Worm (Caenorhabditis elegans): Measurements from ENCODE around the gene dgtr-1.

dgtr-1 gene

DNA sequence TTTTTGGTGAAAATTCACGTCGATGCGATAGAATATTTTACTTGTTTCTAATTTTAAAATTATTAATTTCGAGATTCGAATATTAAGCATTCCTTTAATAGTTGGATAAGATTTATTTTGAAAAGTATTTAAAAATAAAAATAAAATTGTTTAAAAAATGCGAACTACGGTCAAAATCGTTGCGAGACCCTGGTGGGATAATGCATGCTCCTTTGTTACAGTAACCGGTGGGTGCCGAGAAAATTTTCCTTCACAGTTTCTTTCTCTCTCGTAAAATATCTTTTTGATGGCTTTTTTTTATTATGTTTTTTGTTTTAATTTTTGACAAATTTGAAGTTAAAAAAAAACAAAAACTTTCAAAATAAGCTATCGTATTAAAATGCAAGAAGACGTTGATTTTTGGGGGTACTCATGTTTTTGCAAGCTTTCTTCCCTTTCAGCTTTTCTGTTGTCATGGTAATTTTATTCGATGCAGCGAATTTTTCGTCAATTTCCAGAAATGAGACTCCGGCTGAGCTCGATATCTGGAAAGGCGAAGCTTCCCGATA lies at the start of gene dgtr-1:
TSS of gene dgtr-1 (plus strand) at position 498 of the 548 bp plus-strand sequence.
- TF ChIP-seq T22C8.4 (GFP tag; IDR thresholded peaks at IDR 0.05) (no peak), cog-1 (tag; optimal IDR thresholded peaks at IDR 0.05) (no peak), ref-1 (GFP tag; conservative IDR thresholded peaks at IDR 0.05) (no peak), ztf-23 (GFP tag; IDR thresholded peaks at IDR 0.05) (no peak), flt-1 (GFP tag; IDR thresholded peaks at IDR 0.05) (no peak), tab-1 (GFP tag; IDR thresholded peaks at IDR 0.05) (no peak), med-1 (GFP tag; optimal IDR thresholded peaks at IDR 0.05; ENCODE audit: insufficient read depth) (no peak), ztf-29 (GFP tag; IDR thresholded peaks at IDR 0.05) (no peak), klf-2 (GFP tag; conservative IDR thresholded peaks at IDR 0.05) (no peak)

DNA sequence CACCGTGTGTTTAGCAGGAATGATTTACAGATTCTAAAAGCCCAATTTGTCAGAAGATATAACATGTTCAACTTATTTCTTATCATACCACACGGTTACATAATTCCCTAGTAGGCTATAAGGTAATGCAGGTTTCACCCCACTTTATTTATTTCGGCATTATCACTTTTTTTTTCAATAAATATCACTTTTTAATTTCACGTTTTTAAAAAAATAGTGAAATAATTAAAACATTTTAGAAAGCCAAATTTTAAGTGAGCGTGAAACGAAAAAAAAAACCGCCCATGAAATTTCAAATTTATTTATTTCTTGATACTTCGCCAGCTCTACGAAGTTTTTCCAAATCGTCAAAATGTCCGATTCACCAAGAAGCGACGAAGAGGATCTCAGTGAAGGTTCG lies 48.6 kb upstream of the dgtr-1 start, which contains the start of gene fbxa-196:
TSS of gene fbxa-196 (plus strand) at position 301 of the 400 bp plus-strand sequence.
- no peak for TF ChIP-seq cog-1 (tag; optimal IDR thresholded peaks at IDR 0.05)
- TF ChIP-seq T22C8.4 (GFP tag; IDR thresholded peaks at IDR 0.05) = no peak
- TF ChIP-seq flt-1 (GFP tag; IDR thresholded peaks at IDR 0.05) = no peak
- TF ChIP-seq ztf-23 (GFP tag; IDR thresholded peaks at IDR 0.05) = no peak
- TF ChIP-seq klf-2 (GFP tag; conservative IDR thresholded peaks at IDR 0.05) = no peak
- TF ChIP-seq med-1 (GFP tag; optimal IDR thresholded peaks at IDR 0.05; ENCODE audit: insufficient read depth) = no peak
- TF ChIP-seq ref-1 (GFP tag; conservative IDR thresholded peaks at IDR 0.05) = no peak
- TF ChIP-seq ztf-29 (GFP tag; IDR thresholded peaks at IDR 0.05) = no peak
- no peak for TF ChIP-seq tab-1 (GFP tag; IDR thresholded peaks at IDR 0.05)

DNA sequence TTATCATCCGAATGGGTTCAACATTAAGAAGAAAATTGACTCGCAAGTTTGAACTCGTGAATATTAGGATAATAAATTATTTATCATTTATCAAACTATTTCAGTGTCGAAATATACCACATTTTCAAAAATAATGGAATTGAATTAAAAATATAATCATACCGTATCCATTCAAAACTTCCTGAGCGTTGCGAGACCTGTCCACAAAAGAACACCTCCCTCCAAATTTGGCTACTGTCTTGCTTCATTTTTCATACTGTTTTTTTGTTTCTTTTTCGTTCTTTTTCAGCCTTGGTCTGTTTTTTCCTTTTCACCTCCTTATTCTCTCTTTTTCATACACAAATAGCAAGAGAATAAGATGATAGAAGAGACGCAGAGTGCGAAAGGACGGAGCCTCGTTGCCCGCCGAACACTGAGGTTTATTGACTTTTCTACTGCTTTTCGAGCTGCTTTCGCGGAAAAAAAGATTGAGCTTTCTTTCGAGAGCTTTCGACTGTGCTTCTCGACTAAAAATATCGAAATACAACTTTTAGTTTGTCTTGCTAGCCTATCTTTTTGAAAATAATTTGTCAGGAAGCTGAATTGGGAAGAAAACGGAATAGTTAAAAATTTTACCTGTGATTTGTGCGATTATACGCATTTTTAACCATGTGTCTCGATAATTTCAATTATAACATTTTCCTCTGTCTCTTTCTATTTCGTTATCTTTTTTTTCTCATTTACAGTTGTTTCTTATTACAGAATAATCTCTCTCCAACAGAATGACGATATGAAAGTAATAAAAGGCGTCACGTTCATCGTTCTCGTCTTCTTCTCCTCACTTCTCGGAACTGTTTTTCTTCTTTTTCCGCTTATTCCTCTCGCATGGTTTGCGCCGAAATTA lies 46.5 kb upstream of the dgtr-1 start, which contains the start of gene acl-8:
TSS of gene acl-8 (plus strand) at position 742 of the 883 bp plus-strand sequence.
- TF ChIP-seq T22C8.4 (GFP tag; IDR thresholded peaks at IDR 0.05) = no peak
- no peak for TF ChIP-seq cog-1 (tag; optimal IDR thresholded peaks at IDR 0.05)
- TF ChIP-seq ref-1 (GFP tag; conservative IDR thresholded peaks at IDR 0.05) = no peak
- no peak for TF ChIP-seq flt-1 (GFP tag; IDR thresholded peaks at IDR 0.05)
- TF ChIP-seq tab-1 (GFP tag; IDR thresholded peaks at IDR 0.05) = no peak
- TF ChIP-seq ztf-29 (GFP tag; IDR thresholded peaks at IDR 0.05) = no peak
- TF ChIP-seq ztf-23 (GFP tag; IDR thresholded peaks at IDR 0.05) = 0 out of 2 replicates have a peak, but pooled peaks have one; percentile 9
- no peak for TF ChIP-seq klf-2 (GFP tag; conservative IDR thresholded peaks at IDR 0.05)
- no peak for TF ChIP-seq med-1 (GFP tag; optimal IDR thresholded peaks at IDR 0.05; ENCODE audit: insufficient read depth)

DNA sequence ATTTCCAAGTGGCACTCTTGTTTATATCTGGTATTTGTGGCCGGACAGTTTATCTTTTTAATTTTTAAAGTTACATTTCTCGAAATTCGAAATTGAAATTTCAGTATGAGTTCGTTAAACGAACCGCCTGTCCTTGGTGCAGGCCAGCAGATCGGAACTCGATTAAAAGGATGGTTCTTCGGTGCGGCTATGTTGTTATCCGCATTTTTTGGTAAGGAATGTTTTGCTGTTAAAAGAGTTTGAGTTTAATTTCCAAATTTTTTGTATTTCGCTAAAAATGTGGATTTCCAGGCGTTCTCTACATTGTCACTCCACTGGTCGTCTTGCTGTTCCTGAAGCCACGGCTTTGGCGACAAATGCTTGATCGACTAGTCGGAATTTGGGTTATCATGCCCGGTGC lies 43.8 kb upstream of the dgtr-1 start, which contains the start of gene acl-9:
TSS of gene acl-9 (plus strand) at position 105 of the 400 bp plus-strand sequence.
- TF ChIP-seq flt-1 (GFP tag; IDR thresholded peaks at IDR 0.05) = no peak

DNA sequence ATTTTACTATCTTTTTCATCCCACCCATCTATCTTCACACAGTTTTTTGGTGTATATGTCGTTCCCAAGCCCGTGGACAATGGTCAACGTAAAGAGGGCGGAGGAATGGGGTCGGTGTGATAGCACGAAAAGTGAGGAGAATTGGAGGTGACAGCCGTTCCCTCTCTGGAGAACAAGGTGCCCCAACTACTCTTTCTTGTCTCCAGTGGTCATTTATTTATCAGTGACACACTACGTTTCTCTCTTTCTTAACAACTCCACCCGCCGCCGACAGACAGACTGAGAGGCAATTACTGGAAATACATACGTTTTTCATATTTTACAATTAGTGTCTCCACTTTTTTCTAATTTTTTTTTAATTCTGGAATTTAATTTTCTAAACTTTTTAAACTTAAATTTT lies 40.0 kb upstream of the dgtr-1 start:
- TF ChIP-seq ztf-29 (GFP tag; IDR thresholded peaks at IDR 0.05) = no peak
- no peak for TF ChIP-seq tab-1 (GFP tag; IDR thresholded peaks at IDR 0.05)
- no peak for TF ChIP-seq ref-1 (GFP tag; conservative IDR thresholded peaks at IDR 0.05)
- no peak for TF ChIP-seq flt-1 (GFP tag; IDR thresholded peaks at IDR 0.05)
- TF ChIP-seq cog-1 (tag; optimal IDR thresholded peaks at IDR 0.05) = no peak
- TF ChIP-seq klf-2 (GFP tag; conservative IDR thresholded peaks at IDR 0.05) = no peak
- no peak for TF ChIP-seq T22C8.4 (GFP tag; IDR thresholded peaks at IDR 0.05)
- no peak for TF ChIP-seq med-1 (GFP tag; optimal IDR thresholded peaks at IDR 0.05; ENCODE audit: insufficient read depth)
- TF ChIP-seq ztf-23 (GFP tag; IDR thresholded peaks at IDR 0.05) = no peak

DNA sequence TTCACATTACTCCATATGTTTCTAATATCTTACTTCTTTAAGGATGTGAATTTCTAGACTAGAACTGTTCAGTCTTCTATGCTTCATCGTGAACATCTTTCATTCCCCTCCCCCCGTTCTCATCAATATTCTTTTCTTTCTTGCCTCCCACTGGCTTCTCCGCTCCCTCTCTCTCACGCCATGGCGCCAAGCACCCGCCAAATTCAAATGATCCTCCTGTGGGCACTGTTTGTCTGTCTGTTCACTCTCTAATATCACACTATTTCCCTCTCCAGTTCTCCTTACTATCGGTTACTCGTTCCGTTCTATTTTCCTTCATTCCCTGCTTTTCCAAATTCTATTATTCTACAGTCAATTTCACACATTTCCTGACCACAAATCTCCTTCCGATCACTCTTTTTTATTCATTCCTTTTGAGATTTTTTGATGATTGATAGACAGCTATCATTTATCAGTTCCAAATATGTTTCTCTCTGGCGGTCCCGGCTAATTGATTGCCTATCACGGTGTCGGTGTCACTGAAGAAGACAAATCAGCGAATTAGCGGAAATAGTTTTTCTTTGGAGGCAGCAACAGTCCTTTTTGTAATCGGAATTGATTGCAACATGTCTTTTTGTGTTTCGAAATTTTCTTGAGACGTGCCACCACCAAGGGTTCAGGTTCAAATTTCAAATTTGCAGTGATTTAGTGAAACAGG lies 38.5 kb upstream of the dgtr-1 start:
- TF ChIP-seq klf-2 (GFP tag; conservative IDR thresholded peaks at IDR 0.05) = no peak
- TF ChIP-seq ztf-29 (GFP tag; IDR thresholded peaks at IDR 0.05) = no peak
- TF ChIP-seq ztf-23 (GFP tag; IDR thresholded peaks at IDR 0.05) = no peak
- no peak for TF ChIP-seq med-1 (GFP tag; optimal IDR thresholded peaks at IDR 0.05; ENCODE audit: insufficient read depth)

DNA sequence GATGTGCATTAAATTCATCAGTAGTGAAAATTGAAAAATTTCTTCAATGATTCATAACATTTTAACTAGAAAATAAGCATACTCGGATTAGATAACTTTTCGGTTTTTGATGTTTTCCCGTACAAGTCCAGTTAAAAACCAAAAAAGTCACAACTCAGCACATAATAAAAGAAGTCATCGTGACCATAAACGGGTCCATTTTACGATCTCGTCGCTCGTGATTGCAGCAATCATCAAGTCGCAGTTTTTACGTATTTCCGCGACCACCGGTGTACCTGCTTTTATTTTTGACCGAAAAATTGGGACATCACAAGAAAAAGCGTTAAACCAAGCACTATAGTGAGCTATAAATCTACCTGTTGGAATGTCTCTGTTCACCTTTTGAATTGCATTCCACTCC lies 35.7 kb upstream of the dgtr-1 start:
- TF ChIP-seq cog-1 (tag; optimal IDR thresholded peaks at IDR 0.05) = no peak
- TF ChIP-seq med-1 (GFP tag; optimal IDR thresholded peaks at IDR 0.05; ENCODE audit: insufficient read depth) = no peak
- TF ChIP-seq tab-1 (GFP tag; IDR thresholded peaks at IDR 0.05) = no peak
- TF ChIP-seq klf-2 (GFP tag; conservative IDR thresholded peaks at IDR 0.05) = no peak
- no peak for TF ChIP-seq ztf-23 (GFP tag; IDR thresholded peaks at IDR 0.05)
- TF ChIP-seq ref-1 (GFP tag; conservative IDR thresholded peaks at IDR 0.05) = no peak
- TF ChIP-seq ztf-29 (GFP tag; IDR thresholded peaks at IDR 0.05) = no peak
- TF ChIP-seq flt-1 (GFP tag; IDR thresholded peaks at IDR 0.05) = no peak
- TF ChIP-seq T22C8.4 (GFP tag; IDR thresholded peaks at IDR 0.05) = no peak

DNA sequence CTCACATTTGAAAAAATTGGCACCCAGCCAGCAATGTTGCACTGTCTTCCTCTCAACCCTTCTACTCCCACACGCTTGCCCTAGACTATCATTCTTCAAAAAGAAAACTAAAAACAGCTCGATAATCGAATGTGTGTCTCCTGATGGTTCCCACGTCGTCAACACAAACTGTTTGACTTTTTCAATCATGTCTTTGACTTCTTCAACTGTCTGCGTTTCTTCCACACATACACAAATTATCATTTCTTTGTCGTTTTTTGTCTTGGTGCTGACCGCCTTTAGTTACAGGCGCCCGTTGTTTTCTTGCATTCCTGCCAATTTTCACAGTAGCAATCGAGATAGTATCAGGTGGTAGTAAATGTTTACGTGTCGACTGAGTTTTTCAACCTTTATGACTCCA lies 34.3 kb upstream of the dgtr-1 start:
- no peak for TF ChIP-seq ztf-23 (GFP tag; IDR thresholded peaks at IDR 0.05)

DNA sequence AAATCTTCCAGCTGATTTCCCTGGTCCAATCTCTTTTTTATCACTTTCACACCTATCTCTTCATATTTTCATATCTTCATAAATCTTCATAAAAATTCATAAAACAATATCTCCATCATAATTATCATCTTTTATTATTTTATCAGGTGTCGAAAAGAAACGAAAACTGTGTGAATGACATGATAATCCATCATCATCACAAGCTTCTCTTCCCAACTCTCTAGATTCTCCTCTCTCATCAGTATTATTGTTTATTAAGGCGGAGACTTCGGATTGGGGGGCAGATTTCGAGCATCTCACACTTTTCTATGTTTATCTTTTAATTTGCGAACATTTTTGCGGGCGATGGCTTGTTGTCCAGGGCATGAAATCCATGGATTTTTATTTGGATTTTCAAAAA lies 32.7 kb upstream of the dgtr-1 start:
- TF ChIP-seq flt-1 (GFP tag; IDR thresholded peaks at IDR 0.05) (no peak), cog-1 (tag; optimal IDR thresholded peaks at IDR 0.05) (no peak), ztf-23 (GFP tag; IDR thresholded peaks at IDR 0.05) (no peak), med-1 (GFP tag; optimal IDR thresholded peaks at IDR 0.05; ENCODE audit: insufficient read depth) (no peak), klf-2 (GFP tag; conservative IDR thresholded peaks at IDR 0.05) (no peak), T22C8.4 (GFP tag; IDR thresholded peaks at IDR 0.05) (no peak), ref-1 (GFP tag; conservative IDR thresholded peaks at IDR 0.05) (no peak), tab-1 (GFP tag; IDR thresholded peaks at IDR 0.05) (no peak), ztf-29 (GFP tag; IDR thresholded peaks at IDR 0.05) (no peak)

Measured in whole organism, midembryonic.